Fruit fly (Drosophila melanogaster) whole organism, embryonic: Measurements from ENCODE around the gene CG42763.

Experiments
- Asciz ChIP-seq: fragments of 200-800 bp; sonication (Bioruptor generic); optimal IDR thresholded peaks from 2 replicates; lab custom pipeline; 2017; ENCODE audit warnings: missing biosample characterization, mild to moderate bottlenecking, missing genetic modification characterization, missing genetic modification reagents
- B-H2 ChIP-seq: fragments of 200-800 bp; sonication (Bioruptor generic); optimal IDR thresholded peaks from 2 replicates; lab custom pipeline; 2018; ENCODE audit warnings: missing biosample characterization, mild to moderate bottlenecking, missing genetic modification characterization
- CG10366 ChIP-seq: fragments of 200-800 bp; sonication (Bioruptor generic); IDR thresholded peaks from 2 replicates; pipeline ENCODE4 v1.3.6; 2022; ENCODE audit warnings: missing biosample characterization, missing genetic modification characterization
- CG12104 ChIP-seq: fragments of 200-800 bp; sonication (Bioruptor generic); optimal IDR thresholded peaks from 3 replicates; lab custom pipeline; 2016; ENCODE audit warnings: missing biosample characterization, missing genetic modification characterization
- CG13123 ChIP-seq: fragments of 200-800 bp; sonication (Bioruptor generic); optimal IDR thresholded peaks from 2 replicates; lab custom pipeline; 2016; ENCODE audit warnings: missing biosample characterization, missing genetic modification characterization
- CG13296 ChIP-seq: fragments of 200-800 bp; sonication (Bioruptor generic); optimal IDR thresholded peaks from 3 replicates; lab custom pipeline; 2018; ENCODE audit warnings: missing biosample characterization, mild to moderate bottlenecking, missing genetic modification characterization
- CG13775 ChIP-seq: fragments of 200-800 bp; sonication (Bioruptor generic); optimal IDR thresholded peaks from 3 replicates; lab custom pipeline; 2017; ENCODE audit warnings: missing biosample characterization, mild to moderate bottlenecking, missing genetic modification characterization
- CG15011 ChIP-seq: fragments of 200-800 bp; sonication (Bioruptor generic); optimal IDR thresholded peaks from 3 replicates; lab custom pipeline; 2018; ENCODE audit warnings: missing biosample characterization, mild to moderate bottlenecking, missing genetic modification characterization
- CG18011 ChIP-seq: fragments of 200-800 bp; sonication (Bioruptor generic); optimal IDR thresholded peaks from 2 replicates; lab custom pipeline; 2017; ENCODE audit warnings: missing biosample characterization, missing genetic modification characterization, mild to moderate bottlenecking, moderate library complexity, missing genotype
- CG2116 ChIP-seq: fragments of 200-800 bp; sonication (Bioruptor generic); optimal IDR thresholded peaks from 3 replicates; lab custom pipeline; 2018; ENCODE audit warnings: missing biosample characterization, mild to moderate bottlenecking, missing genetic modification characterization
- CG3163 ChIP-seq: fragments of 200-800 bp; sonication (Bioruptor generic); optimal IDR thresholded peaks from 3 replicates; lab custom pipeline; 2016; ENCODE audit warnings: missing biosample characterization, missing genetic modification characterization
- CG33213 ChIP-seq: fragments of 200-800 bp; sonication (Bioruptor generic); optimal IDR thresholded peaks from 3 replicates; lab custom pipeline; 2016; ENCODE audit warnings: missing biosample characterization, missing genetic modification characterization
- CG43689 ChIP-seq: fragments of 200-800 bp; sonication (Bioruptor generic); IDR thresholded peaks from 2 replicates; pipeline ENCODE4 v1.3.6; 2022; ENCODE audit warnings: missing biosample characterization, missing genetic modification characterization
- CG4730 ChIP-seq: fragments of 200-800 bp; sonication (Bioruptor generic); IDR thresholded peaks from 2 replicates; pipeline ENCODE4 v1.3.6; 2022; ENCODE audit warnings: missing biosample characterization, missing genetic modification characterization
- CG4854 ChIP-seq: fragments of 200-800 bp; sonication (Bioruptor generic); optimal IDR thresholded peaks from 2 replicates; lab custom pipeline; 2016; ENCODE audit warnings: missing biosample characterization, missing genetic modification characterization, inconsistent platforms
- CG5953 ChIP-seq: fragments of 200-800 bp; sonication (Bioruptor generic); IDR thresholded peaks from 2 replicates; pipeline ENCODE4 v1.3.6; 2022; ENCODE audit warnings: missing biosample characterization, missing genetic modification characterization
- CG6683 ChIP-seq: fragments of 200-800 bp; sonication (Bioruptor generic); optimal IDR thresholded peaks from 2 replicates; lab custom pipeline; 2017; ENCODE audit warnings: missing biosample characterization, mild to moderate bottlenecking, missing genetic modification characterization, missing genetic modification reagents
- CG6854 ChIP-seq: fragments of 200-800 bp; sonication (Bioruptor generic); optimal IDR thresholded peaks from 3 replicates; lab custom pipeline; 2017; ENCODE audit warnings: missing biosample characterization, mild to moderate bottlenecking, missing genetic modification characterization
- CG9609 ChIP-seq: fragments of 200-800 bp; sonication (Bioruptor generic); optimal IDR thresholded peaks from 3 replicates; lab custom pipeline; 2016; ENCODE audit warnings: missing biosample characterization, missing genetic modification characterization
- Dip3 ChIP-seq: fragments of 200-800 bp; sonication (Bioruptor generic); optimal IDR thresholded peaks from 3 replicates; lab custom pipeline; 2016; ENCODE audit warnings: missing biosample characterization, missing genetic modification characterization
- Dp ChIP-seq: fragments of 200-800 bp; sonication (Bioruptor generic); optimal IDR thresholded peaks from 2 replicates; lab custom pipeline; 2018; ENCODE audit warnings: missing biosample characterization, mild to moderate bottlenecking, missing genetic modification characterization, moderate library complexity
- E2f2 ChIP-seq: fragments of 200-800 bp; sonication (Bioruptor generic); IDR thresholded peaks from 2 replicates; pipeline ENCODE4 v1.3.6; 2022; ENCODE audit warnings: missing biosample characterization, missing genetic modification characterization
- HLHmδ ChIP-seq: fragments of 200-800 bp; sonication (Bioruptor generic); optimal IDR thresholded peaks from 2 replicates; lab custom pipeline; 2018; ENCODE audit warnings: missing biosample characterization, mild to moderate bottlenecking, missing genetic modification characterization, moderate library complexity
- Jarid2 ChIP-seq: fragments of 200-800 bp; sonication (Bioruptor generic); optimal IDR thresholded peaks from 3 replicates; lab custom pipeline; 2017; ENCODE audit warnings: mild to moderate bottlenecking, missing biosample characterization, missing genetic modification reagents, missing genetic modification characterization
- MTF-1 ChIP-seq: fragments of 200-800 bp; sonication (Bioruptor generic); optimal IDR thresholded peaks from 2 replicates; lab custom pipeline; 2018; ENCODE audit warnings: missing biosample characterization, mild to moderate bottlenecking, missing genetic modification characterization, borderline replicate concordance
- Nf-YC ChIP-seq: fragments of 200-800 bp; optimal IDR thresholded peaks from 3 replicates; lab custom pipeline; 2019; ENCODE audit warnings: missing biosample characterization, mild to moderate bottlenecking, missing genetic modification characterization, moderate library complexity
- Side ChIP-seq: fragments of 200-800 bp; sonication (Bioruptor generic); optimal IDR thresholded peaks from 2 replicates; lab custom pipeline; 2016; ENCODE audit warnings: missing biosample characterization, missing genetic modification characterization
- Sox102F ChIP-seq: fragments of 200-800 bp; sonication (Bioruptor generic); optimal IDR thresholded peaks from 2 replicates; lab custom pipeline; 2018; ENCODE audit warnings: missing biosample characterization, mild to moderate bottlenecking, missing genetic modification characterization, moderate library complexity
- Sry-β ChIP-seq: fragments of 200-800 bp; sonication (Bioruptor generic); optimal IDR thresholded peaks from 2 replicates; lab custom pipeline; 2018; ENCODE audit warnings: missing biosample characterization, mild to moderate bottlenecking, missing genetic modification characterization, moderate library complexity
- Taf1 ChIP-seq: fragments of 200-800 bp; sonication (Bioruptor generic); IDR thresholded peaks from 2 replicates; pipeline ENCODE4 v1.3.6; 2022; ENCODE audit warnings: missing biosample characterization, missing genetic modification characterization
- YL-1 ChIP-seq: fragments of 200-800 bp; sonication (Bioruptor generic); optimal IDR thresholded peaks from 3 replicates; lab custom pipeline; 2017; ENCODE audit warnings: missing biosample characterization, mild to moderate bottlenecking, missing genetic modification characterization
- amos ChIP-seq: fragments of 200-800 bp; sonication (Bioruptor generic); IDR thresholded peaks from 2 replicates; pipeline ENCODE4 v1.3.6; 2022; ENCODE audit warnings: missing biosample characterization, missing genetic modification characterization; ENCODE audit not compliant: partially characterized antibody
- bsh ChIP-seq, 2 experiments: fragments of 200-800 bp; sonication (Bioruptor generic); optimal IDR thresholded peaks; 2 replicates each; lab custom pipeline; 2017 to 2018; ENCODE audit warnings: mild to moderate bottlenecking in 2 of 2, missing biosample characterization in 2 of 2, missing genetic modification characterization in 2 of 2, moderate library complexity in 1 of 2
- cad ChIP-seq: fragments of >200 bp; optimal IDR thresholded peaks from 2 replicates; lab custom pipeline; 2017; ENCODE audit warnings: missing biosample characterization, missing genetic modification characterization
- chm ChIP-seq: fragments of 200-800 bp; sonication (Bioruptor generic); IDR thresholded peaks from 2 replicates; pipeline ENCODE4 v1.3.6; 2022; ENCODE audit warnings: missing biosample characterization, missing genetic modification characterization
- danr ChIP-seq: fragments of 200-800 bp; sonication (Bioruptor generic); IDR thresholded peaks from 2 replicates; pipeline ENCODE4 v1.3.6; 2022; ENCODE audit warnings: missing biosample characterization, missing genetic modification characterization
- dimm ChIP-seq: fragments of 200-800 bp; sonication (Bioruptor generic); IDR thresholded peaks from 2 replicates; pipeline ENCODE4 v1.3.6; 2022; ENCODE audit warnings: missing biosample characterization, missing genetic modification characterization
- dysf ChIP-seq: fragments of 200-800 bp; sonication (Bioruptor generic); IDR thresholded peaks from 3 replicates; pipeline ENCODE4 v1.3.6; 2022; ENCODE audit warnings: missing biosample characterization, missing genetic modification characterization
- fru ChIP-seq: fragments of >200 bp; optimal IDR thresholded peaks from 2 replicates; lab custom pipeline; 2017
- ftz-f1 ChIP-seq: fragments of 200-800 bp; sonication (Bioruptor generic); optimal IDR thresholded peaks from 2 replicates; lab custom pipeline; 2016; ENCODE audit warnings: missing biosample characterization, missing genetic modification characterization
- lab ChIP-seq: fragments of 200-800 bp; sonication (Bioruptor generic); optimal IDR thresholded peaks from 3 replicates; lab custom pipeline; 2017; ENCODE audit warnings: missing biosample characterization, missing genetic modification characterization, mild to moderate bottlenecking, moderate library complexity, missing genetic modification reagents
- lmd ChIP-seq: fragments of 200-800 bp; sonication (Bioruptor generic); IDR thresholded peaks from 2 replicates; pipeline ENCODE4 v1.3.6; 2022; ENCODE audit warnings: missing biosample characterization, missing genetic modification characterization
- maf-S ChIP-seq: fragments of 200-800 bp; sonication (Bioruptor generic); optimal IDR thresholded peaks from 2 replicates; lab custom pipeline; 2016; ENCODE audit warnings: missing biosample characterization, missing genetic modification characterization
- oc ChIP-seq: fragments of 200-800 bp; sonication (Bioruptor generic); optimal IDR thresholded peaks from 2 replicates; lab custom pipeline; 2018; ENCODE audit warnings: missing biosample characterization, mild to moderate bottlenecking, missing genetic modification characterization, moderate library complexity
- pan ChIP-seq, 4 experiments: fragments of >200 bp in 3 of 4; fragments of 200-800 bp in 1 of 4; sonication (Bioruptor generic) in 1 of 4; optimal IDR thresholded peaks in 3 of 4; IDR thresholded peaks in 1 of 4; 2 replicates each; pipeline versions ENCODE4 v1.3.6 to Lab custom; 2017 to 2022; ENCODE audit warnings: missing biosample characterization in 2 of 4, missing genetic modification characterization in 2 of 4, mixed read lengths in 1 of 4
- pfk ChIP-seq: fragments of 200-800 bp; sonication (Bioruptor generic); optimal IDR thresholded peaks from 2 replicates; lab custom pipeline; 2018; ENCODE audit warnings: missing biosample characterization, mild to moderate bottlenecking, missing genetic modification characterization, moderate library complexity
- scrt ChIP-seq: fragments of 200-800 bp; sonication (Bioruptor generic); optimal IDR thresholded peaks from 2 replicates; lab custom pipeline; 2018; ENCODE audit warnings: missing biosample characterization, mild to moderate bottlenecking, missing genetic modification characterization, moderate library complexity
- sisA ChIP-seq: fragments of 200-800 bp; sonication (Bioruptor generic); IDR thresholded peaks from 2 replicates; pipeline ENCODE4 v1.3.6; 2022; ENCODE audit warnings: missing biosample characterization, missing genetic modification characterization
- tna ChIP-seq: fragments of 200-800 bp; sonication (Bioruptor generic); IDR thresholded peaks from 2 replicates; pipeline ENCODE4 v1.3.6; 2022; ENCODE audit warnings: missing biosample characterization, missing genetic modification characterization; ENCODE audit not compliant: partially characterized antibody
- toy ChIP-seq: fragments of 200-800 bp; sonication (Bioruptor generic); IDR thresholded peaks from 2 replicates; pipeline ENCODE4 v1.3.6; 2022; ENCODE audit warnings: missing biosample characterization, missing genetic modification characterization

Gene CG42763

dm6 chr2L:8159498-8159897, 14.6 kb upstream of the CG42763 start, which contains the start of the genes PAPLA1 and Rbsn-5 (continued):
- TF ChIP-seq HLHmδ (GFP tag; lab: Kevin White, UChicago) (no peak), CG6683 (GFP tag; lab: Kevin White, UChicago) (peak; percentile 73), dimm (GFP tag; lab: Robert Waterston, UW) (peak; percentile 73), CG13123 (GFP tag; lab: Kevin White, UChicago) (peak; percentile 91), Nf-YC (peak; percentile 88), CG13775 (GFP tag; lab: Kevin White, UChicago) (peak; percentile 92), CG6854 (GFP tag; lab: Kevin White, UChicago) (peak; percentile 77), ftz-f1 (GFP tag; lab: Kevin White, UChicago) (peak; percentile 48), Sox102F (GFP tag; lab: Kevin White, UChicago) (peak; percentile 95), Sry-β (peak; percentile 80), lmd (GFP tag; lab: Robert Waterston, UW) (peak; percentile 93), dysf (GFP tag; lab: Robert Waterston, UW) (peak; percentile 94), MTF-1 (peak; percentile 79), bsh (GFP tag; optimal IDR thresholded peaks at IDR 0.05; lab: Kevin White, UChicago) (peak; percentile 82 to 95), CG10366 (GFP tag; lab: Robert Waterston, UW) (peak; percentile 90), pfk (peak; percentile 41), CG15011 (GFP tag; lab: Kevin White, UChicago) (peak; percentile 81), lab (GFP tag; lab: Kevin White, UChicago) (peak; percentile 95), Taf1 (GFP tag; lab: Robert Waterston, UW) (peak; percentile 78), sisA (peak; percentile 96), CG4730 (peak; percentile 88), oc (tag; lab: Kevin White, UChicago) (peak; percentile 98), CG9609 (GFP tag; lab: Kevin White, UChicago) (peak; percentile 96), E2f2 (GFP tag; lab: Robert Waterston, UW) (peak; percentile 72), cad (GFP tag; lab: Kevin White, UChicago) (no peak), CG4854 (GFP tag; lab: Kevin White, UChicago) (peak; percentile 93), toy (GFP tag; lab: Robert Waterston, UW) (peak; percentile 55; the same call in 1 of the 2 replicates), tna (no peak), CG18011 (GFP tag; lab: Kevin White, UChicago) (peak; percentile 86), danr (peak; percentile 84), YL-1 (GFP tag; lab: Kevin White, UChicago) (peak; percentile 73), CG13296 (GFP tag; lab: Kevin White, UChicago) (peak; percentile 93), CG43689 (GFP tag; lab: Robert Waterston, UW) (no peak; the same call in none of the 2 replicates), CG12104 (GFP tag; lab: Kevin White, UChicago) (peak; percentile 90), CG2116 (GFP tag; lab: Kevin White, UChicago) (peak; percentile 68), Jarid2 (GFP tag; lab: Kevin White, UChicago) (peak; percentile 63), B-H2 (GFP tag; lab: Kevin White, UChicago) (peak; percentile 97), CG3163 (GFP tag; lab: Kevin White, UChicago) (peak; percentile 81), fru (lab: Kevin White, UChicago) (no peak), pan (optimal IDR thresholded peaks at IDR 0.05; lab: Kevin White, UChicago) (no peak), pan (GFP tag; optimal IDR thresholded peaks at IDR 0.05 in 1 of 2, IDR thresholded peaks at IDR 0.05 in 1 of 2) (peak in 1 of 2 experiments; percentile 95), Dp (peak; percentile 28), Side (peak; percentile 93), Asciz (GFP tag; lab: Kevin White, UChicago) (peak; percentile 75), CG33213 (GFP tag; lab: Kevin White, UChicago) (peak; percentile 93), chm (peak; percentile 91), scrt (peak; percentile 86), Dip3 (peak; percentile 97), amos (GFP tag; lab: Robert Waterston, UW) (peak; percentile 5; the same call in 1 of the 2 replicates), CG5953 (GFP tag; lab: Robert Waterston, UW) (peak; percentile 85), maf-S (GFP tag; lab: Kevin White, UChicago) (peak; percentile 95)
